Fruit fly (Drosophila melanogaster) whole organism, wandering third instar larva: ENCODE data around the gene CG11892.

Experiments
- Jra ChIP-seq: sonication (Bioruptor generic); optimal IDR thresholded peaks from 2 replicates; lab custom pipeline; 2016; ENCODE audit warnings: missing biosample characterization, missing genetic modification characterization
- Rel ChIP-seq, 2 experiments: fragments of 200-800 bp; sonication (Bioruptor generic) in 1 of 2; optimal IDR thresholded peaks; 2 replicates in 1 of 2; 3 replicates in 1 of 2; lab custom pipeline; 2016 to 2019; ENCODE audit warnings: mild to moderate bottlenecking in 2 of 2, missing biosample characterization in 2 of 2, missing genetic modification characterization in 2 of 2, moderate library complexity in 1 of 2
- lola ChIP-seq: fragments of >200 bp; optimal IDR thresholded peaks from 2 replicates; lab custom pipeline; 2017; ENCODE audit warnings: missing biosample characterization, missing genetic modification characterization

dm6 chr3R:25232271-25232989 lies 48.9 kb upstream of the CG11892 start, which contains the start of gene Cad96Cb:
- TF ChIP-seq Rel (GFP tag; optimal IDR thresholded peaks at IDR 0.05; lab: Kevin White, UChicago), result peak; percentile 31
- TF ChIP-seq Rel (tag; optimal IDR thresholded peaks at IDR 0.05; lab: Kevin White, UChicago), result peak; percentile 6
- TF ChIP-seq Jra (GFP tag; lab: Kevin White, UChicago), result peak; percentile 66
- TF ChIP-seq lola, result no peak
